Worm (Caenorhabditis elegans) whole organism, L4 larva: Measurements from ENCODE around the gene C10E2.2.
A peak's percentile ranks its signal among the peaks of the same experiment; 100 is the strongest.

Source experiments
- F26F4.8 ChIP-seq: fragments of 200-800 bp; sonication (Bioruptor generic); conservative IDR thresholded peaks from 2 replicates; pipeline ENCODE4 v1.3.6; 2022; ENCODE audit warnings: missing genetic modification characterization, missing compliant biosample characterization
- F37D6.2 ChIP-seq: sonication (generic microtip); optimal IDR thresholded peaks from 2 replicates; lab custom pipeline; 2016; ENCODE audit warnings: mild to moderate bottlenecking, missing genetic modification characterization, missing compliant biosample characterization
- F44E2.7 ChIP-seq: fragments of 200-800 bp; sonication (Bioruptor generic); IDR thresholded peaks from 2 replicates; pipeline ENCODE4 v2.1.2; 2022; ENCODE audit warnings: missing genetic modification characterization, missing compliant biosample characterization
- F49E8.2 ChIP-seq: sonication (generic microtip); optimal IDR thresholded peaks from 2 replicates; lab custom pipeline; 2016; ENCODE audit warnings: missing compliant biosample characterization, mild to moderate bottlenecking, missing genetic modification characterization, borderline replicate concordance
- T20F7.1 ChIP-seq: fragments of 200-800 bp; sonication (Bioruptor generic); optimal IDR thresholded peaks from 2 replicates; lab custom pipeline; 2018; ENCODE audit warnings: mild to moderate bottlenecking, missing genetic modification characterization, missing compliant biosample characterization
- Y105C5A.15 ChIP-seq: fragments of 200-800 bp; sonication (Bioruptor generic); IDR thresholded peaks from 2 replicates; pipeline ENCODE4 v1.3.6; 2022; ENCODE audit warnings: missing genetic modification characterization, missing compliant biosample characterization
- Y5F2A.4 ChIP-seq: fragments of 200-800 bp; sonication (Bioruptor generic); optimal IDR thresholded peaks from 2 replicates; lab custom pipeline; 2018; ENCODE audit warnings: mild to moderate bottlenecking, missing genetic modification characterization, missing compliant biosample characterization
- aly-2 ChIP-seq: sonication (generic microtip); optimal IDR thresholded peaks from 2 replicates; lab custom pipeline; 2018; ENCODE audit warnings: missing biosample characterization, missing genetic modification characterization
- ama-1 ChIP-seq: fragments of 150-350 bp; optimal IDR thresholded peaks from 2 replicates; lab custom pipeline; 2014; ENCODE audit warnings: inconsistent platforms, mixed read lengths
- arid-1 ChIP-seq: fragments of 200-800 bp; sonication (Bioruptor generic); conservative IDR thresholded peaks from 2 replicates; pipeline ENCODE4 v1.3.6; 2022; ENCODE audit warnings: missing genetic modification reagents, missing genetic modification characterization, missing compliant biosample characterization
- ceh-20 ChIP-seq: fragments of 200-800 bp; sonication (Bioruptor generic); IDR thresholded peaks from 2 replicates; pipeline ENCODE4 v1.3.6; 2022; ENCODE audit warnings: missing genetic modification reagents, missing genetic modification characterization, missing compliant biosample characterization
- ctbp-1 ChIP-seq: fragments of 200-800 bp; sonication (Bioruptor generic); IDR thresholded peaks from 2 replicates; pipeline ENCODE4 v1.3.6; 2022; ENCODE audit warnings: missing genetic modification reagents, missing genetic modification characterization, missing compliant biosample characterization
- daf-12 ChIP-seq: fragments of 150-350 bp; optimal IDR thresholded peaks from 2 replicates; lab custom pipeline; 2014; ENCODE audit warnings: missing biosample characterization, missing genetic modification reagents, missing genetic modification characterization
- daf-16 ChIP-seq, 3 experiments: sonication (generic microtip); optimal IDR thresholded peaks; 2 replicates each; lab custom pipeline; 2016 to 2017; ENCODE audit warnings: missing genetic modification characterization in 3 of 3, missing genetic modification reagents in 3 of 3, mild to moderate bottlenecking in 2 of 3, missing compliant biosample characterization in 2 of 3, missing biosample characterization in 1 of 3, moderate library complexity in 1 of 3
- daf-19 ChIP-seq: fragments of 200-800 bp; sonication (Bioruptor generic); conservative IDR thresholded peaks from 2 replicates; pipeline ENCODE4 v1.3.6; 2022; ENCODE audit warnings: missing genetic modification characterization, missing compliant biosample characterization
- daf-8 ChIP-seq: fragments of 200-800 bp; sonication (Bioruptor generic); IDR thresholded peaks from 2 replicates; pipeline ENCODE4 v1.3.6; 2022; ENCODE audit warnings: missing genetic modification characterization, missing compliant biosample characterization
- dmd-6 ChIP-seq: fragments of 200-800 bp; sonication (Bioruptor generic); IDR thresholded peaks from 2 replicates; pipeline ENCODE4 v1.3.6; 2022; ENCODE audit warnings: missing genetic modification reagents, missing genetic modification characterization, missing compliant biosample characterization
- dmd-8 ChIP-seq: fragments of 200-800 bp; sonication (Bioruptor generic); IDR thresholded peaks from 2 replicates; pipeline ENCODE4 v1.3.6; 2022; ENCODE audit warnings: missing genetic modification characterization, missing compliant biosample characterization
- dmd-9 ChIP-seq: fragments of 200-800 bp; sonication (Bioruptor generic); IDR thresholded peaks from 2 replicates; pipeline ENCODE4 v1.3.6; 2022; ENCODE audit warnings: missing genetic modification reagents, missing genetic modification characterization, missing compliant biosample characterization
- dpl-1 ChIP-seq: fragments of 150-350 bp; optimal IDR thresholded peaks from 2 replicates; lab custom pipeline; 2014; ENCODE audit warnings: missing biosample characterization, missing genetic modification reagents, missing genetic modification characterization
- egl-43 ChIP-seq: fragments of 200-800 bp; sonication (Bioruptor generic); IDR thresholded peaks from 2 replicates; pipeline ENCODE4 v1.3.6; 2022; ENCODE audit warnings: missing genetic modification reagents, missing genetic modification characterization, missing compliant biosample characterization
- fkh-10 ChIP-seq: fragments of 150-350 bp; optimal IDR thresholded peaks from 2 replicates; lab custom pipeline; 2014; ENCODE audit warnings: missing biosample characterization, missing genetic modification reagents, missing genetic modification characterization
- jun-1 ChIP-seq: fragments of 150-350 bp; optimal IDR thresholded peaks from 2 replicates; lab custom pipeline; 2014; ENCODE audit warnings: missing biosample characterization, missing genetic modification reagents, missing genetic modification characterization
- lim-7 ChIP-seq: fragments of 200-800 bp; sonication (Bioruptor generic); IDR thresholded peaks from 2 replicates; pipeline ENCODE4 v1.3.6; 2022; ENCODE audit warnings: missing genetic modification characterization, missing compliant biosample characterization
- lin-1 ChIP-seq: fragments of 200-800 bp; sonication (Bioruptor generic); IDR thresholded peaks from 2 replicates; pipeline ENCODE4 v1.3.6; 2022; ENCODE audit warnings: missing genetic modification reagents, missing genetic modification characterization, missing compliant biosample characterization
- lin-15B ChIP-seq: fragments of 150-350 bp; sonication (generic microtip); optimal IDR thresholded peaks from 3 replicates; lab custom pipeline; 2014; ENCODE audit warnings: missing biosample characterization, missing genetic modification characterization
- lin-39 ChIP-seq: fragments of 150-350 bp; optimal IDR thresholded peaks from 2 replicates; lab custom pipeline; 2014; ENCODE audit warnings: missing biosample characterization, missing genetic modification reagents, missing genetic modification characterization
- lir-3 ChIP-seq: sonication (generic microtip); optimal IDR thresholded peaks from 2 replicates; lab custom pipeline; 2016; ENCODE audit warnings: mild to moderate bottlenecking, missing genetic modification characterization, missing compliant biosample characterization
- lsy-2 ChIP-seq, 2 experiments: fragments of 150-350 bp in 1 of 2; sonication (generic microtip) in 1 of 2; optimal IDR thresholded peaks; 2 replicates each; lab custom pipeline; 2014 to 2017; ENCODE audit warnings: missing biosample characterization in 2 of 2, missing genetic modification characterization in 2 of 2
- madf-5 ChIP-seq, 2 experiments: fragments of 200-800 bp; sonication (Bioruptor generic); IDR thresholded peaks; 2 replicates each; pipeline ENCODE4 v1.3.6; 2022; ENCODE audit warnings: missing compliant biosample characterization in 2 of 2, missing genetic modification characterization in 2 of 2
- mep-1 ChIP-seq: fragments of 150-350 bp; sonication (generic microtip); optimal IDR thresholded peaks from 3 replicates; lab custom pipeline; 2014; ENCODE audit warnings: missing biosample characterization, missing genetic modification characterization
- mes-2 ChIP-seq: sonication (generic microtip); optimal IDR thresholded peaks from 2 replicates; lab custom pipeline; 2016; ENCODE audit warnings: missing genotype, mild to moderate bottlenecking, missing genetic modification characterization, missing compliant biosample characterization; ENCODE audit not compliant: poor library complexity, severe bottlenecking
- mxl-2 ChIP-seq: fragments of 200-800 bp; sonication (Bioruptor generic); conservative IDR thresholded peaks from 2 replicates; pipeline ENCODE4 v1.3.6; 2022; ENCODE audit warnings: missing genetic modification reagents, missing genetic modification characterization, missing compliant biosample characterization
- nhr-102 ChIP-seq: sonication (generic microtip); optimal IDR thresholded peaks from 2 replicates; lab custom pipeline; 2016; ENCODE audit warnings: mild to moderate bottlenecking, missing genetic modification characterization, moderate library complexity, missing compliant biosample characterization
- nhr-111 ChIP-seq: fragments of 200-800 bp; sonication (Bioruptor generic); optimal IDR thresholded peaks from 2 replicates; lab custom pipeline; 2018; ENCODE audit warnings: mild to moderate bottlenecking, missing genetic modification characterization, missing compliant biosample characterization
- nhr-41 ChIP-seq: fragments of 200-800 bp; sonication (Bioruptor generic); IDR thresholded peaks from 2 replicates; pipeline ENCODE4 v1.3.6; 2022; ENCODE audit warnings: missing genetic modification reagents, missing genetic modification characterization, missing compliant biosample characterization
- nhr-42 ChIP-seq: fragments of 200-800 bp; sonication (Bioruptor generic); IDR thresholded peaks from 2 replicates; pipeline ENCODE4 v1.3.6; 2022; ENCODE audit warnings: missing genetic modification characterization, missing compliant biosample characterization
- nhr-48 ChIP-seq: sonication (generic microtip); optimal IDR thresholded peaks from 2 replicates; lab custom pipeline; 2016; ENCODE audit warnings: mild to moderate bottlenecking, missing genetic modification characterization, missing compliant biosample characterization
- nhr-6 ChIP-seq: fragments of 150-350 bp; optimal IDR thresholded peaks from 2 replicates; lab custom pipeline; 2014; ENCODE audit warnings: missing biosample characterization, missing genetic modification characterization
- php-3 ChIP-seq: fragments of 200-800 bp; sonication (Bioruptor generic); IDR thresholded peaks from 2 replicates; pipeline ENCODE4 v1.3.6; 2022; ENCODE audit warnings: missing genetic modification reagents, missing genetic modification characterization, missing compliant biosample characterization
- rbr-2 ChIP-seq: sonication (generic microtip); optimal IDR thresholded peaks from 2 replicates; lab custom pipeline; 2016; ENCODE audit warnings: missing genotype, missing genetic modification characterization, missing compliant biosample characterization
- snpc-1.2 ChIP-seq: fragments of 200-800 bp; sonication (Bioruptor generic); IDR thresholded peaks from 2 replicates; pipeline ENCODE4 v1.3.6; 2022; ENCODE audit warnings: missing genetic modification reagents, missing genetic modification characterization, missing compliant biosample characterization
- snpc-4 ChIP-seq: fragments of 150-350 bp; optimal IDR thresholded peaks from 2 replicates; lab custom pipeline; 2014; ENCODE audit warnings: missing biosample characterization, missing genetic modification characterization
- spr-1 ChIP-seq: sonication (generic microtip); optimal IDR thresholded peaks from 2 replicates; lab custom pipeline; 2016; ENCODE audit warnings: mild to moderate bottlenecking, missing genetic modification characterization, missing compliant biosample characterization
- tag-97 ChIP-seq: fragments of 200-800 bp; sonication (Bioruptor generic); IDR thresholded peaks from 2 replicates; pipeline ENCODE4 v1.3.6; 2022; ENCODE audit warnings: missing genetic modification characterization, missing compliant biosample characterization
- unc-130 ChIP-seq: sonication (generic microtip); optimal IDR thresholded peaks from 2 replicates; lab custom pipeline; 2016; ENCODE audit warnings: missing genetic modification reagents, missing genetic modification characterization, missing compliant biosample characterization
- unc-39 ChIP-seq: sonication (generic microtip); optimal IDR thresholded peaks from 2 replicates; lab custom pipeline; 2017; ENCODE audit warnings: missing biosample characterization, missing genetic modification characterization
- vab-7 ChIP-seq: fragments of 200-800 bp; sonication (Bioruptor generic); IDR thresholded peaks from 2 replicates; pipeline ENCODE4 v1.3.6; 2022; ENCODE audit warnings: missing genetic modification reagents, missing genetic modification characterization, missing compliant biosample characterization
- zfp-2 ChIP-seq: sonication (generic microtip); optimal IDR thresholded peaks from 2 replicates; lab custom pipeline; 2016; ENCODE audit warnings: mild to moderate bottlenecking, missing genetic modification characterization, missing compliant biosample characterization
- zip-2 ChIP-seq: fragments of 150-350 bp; optimal IDR thresholded peaks from 2 replicates; lab custom pipeline; 2014; ENCODE audit warnings: missing biosample characterization, missing genetic modification characterization
- ztf-7 ChIP-seq: fragments of 150-350 bp; optimal IDR thresholded peaks from 2 replicates; lab custom pipeline; 2014; ENCODE audit warnings: missing biosample characterization, missing genetic modification characterization

The C10E2.2 gene

ce11 chrX:16726879-16727278 is 18.2 kb upstream of the C10E2.2 start:
- TF ChIP-seq tag-97 (GFP tag; lab: Robert Waterston, UW) (no peak), lin-39 (tag; lab: Kevin White, UChicago) (no peak), lsy-2 (tag; optimal IDR thresholded peaks at IDR 0.05; lab: Kevin White, UChicago) (peak; percentile 81 to 88), madf-5 (GFP tag; IDR thresholded peaks at IDR 0.05; lab: Robert Waterston, UW) (no peak), zfp-2 (tag; lab: Kevin White, UChicago) (peak; percentile 28), ztf-7 (tag; lab: Kevin White, UChicago) (peak; percentile 54), lin-15B (no peak), mep-1 (tag; lab: Kevin White, UChicago) (peak; percentile 95), egl-43 (GFP tag; lab: Robert Waterston, UW) (no peak; the same call in 1 of the 2 replicates), dmd-6 (peak; percentile 98), arid-1 (GFP tag; lab: Robert Waterston, UW) (peak; percentile 83), nhr-102 (tag; lab: Kevin White, UChicago) (peak; percentile 74), php-3 (GFP tag; lab: Robert Waterston, UW) (peak; percentile 52; the same call in 1 of the 2 replicates), jun-1 (peak; percentile 87), daf-12 (tag; lab: Kevin White, UChicago) (no peak), F44E2.7 (GFP tag; lab: Robert Waterston, UW) (no peak), dmd-9 (GFP tag; lab: Robert Waterston, UW) (peak; percentile 57; the same call in 1 of the 2 replicates), lim-7 (GFP tag; lab: Robert Waterston, UW) (no peak), dmd-8 (GFP tag; lab: Robert Waterston, UW) (0 out of 2 replicates have a peak, but pooled peaks have one; percentile 49), daf-16 (GFP tag; optimal IDR thresholded peaks at IDR 0.05; lab: Kevin White, UChicago) (peak; percentile 79 to 80), daf-16 (tag; optimal IDR thresholded peaks at IDR 0.05; lab: Kevin White, UChicago) (peak; percentile 90), nhr-6 (peak; percentile 89), lin-1 (peak; percentile 86), unc-130 (GFP tag; lab: Kevin White, UChicago) (no peak), snpc-1.2 (GFP tag; lab: Robert Waterston, UW) (peak; percentile 67), vab-7 (GFP tag; lab: Robert Waterston, UW) (peak; percentile 73; the same call in 1 of the 2 replicates), fkh-10 (GFP tag; lab: Kevin White, UChicago) (peak; percentile 84), Y105C5A.15 (GFP tag; lab: Robert Waterston, UW) (no peak), T20F7.1 (peak; percentile 77), rbr-2 (tag; lab: Kevin White, UChicago) (peak; percentile 94), F37D6.2 (peak; percentile 66), aly-2 (tag; lab: Kevin White, UChicago) (no peak), mxl-2 (GFP tag; lab: Robert Waterston, UW) (0 out of 2 replicates have a peak, but pooled peaks have one; percentile 30), ama-1 (lab: Kevin White, UChicago) (peak; percentile 5), F26F4.8 (no peak), ceh-20 (GFP tag; lab: Robert Waterston, UW) (peak; percentile 92), daf-8 (no peak), Y5F2A.4 (GFP tag; lab: Kevin White, UChicago) (no peak), F49E8.2 (tag; lab: Kevin White, UChicago) (no peak), unc-39 (no peak), snpc-4 (tag; lab: Kevin White, UChicago) (no peak), dpl-1 (GFP tag; lab: Kevin White, UChicago) (peak; percentile 55), nhr-41 (GFP tag; lab: Robert Waterston, UW) (0 out of 2 replicates have a peak, but pooled peaks have one; percentile 36), nhr-111 (GFP tag; lab: Kevin White, UChicago) (no peak), nhr-42 (GFP tag; lab: Robert Waterston, UW) (peak; percentile 45; the same call in 1 of the 2 replicates), spr-1 (peak; percentile 85), zip-2 (no peak), nhr-48 (tag; lab: Kevin White, UChicago) (peak; percentile 90), ctbp-1 (GFP tag; lab: Robert Waterston, UW) (peak; percentile 93), daf-19 (GFP tag; lab: Robert Waterston, UW) (no peak), lir-3 (tag; lab: Kevin White, UChicago) (no peak), mes-2 (tag; lab: Kevin White, UChicago) (peak; percentile 79)
